Worm (Caenorhabditis elegans) whole organism, L4/young adult: ENCODE measurements around the gene gcy-19.

Experiments
- W03F9.2 ChIP-seq: fragments of 150-350 bp; optimal IDR thresholded peaks from 2 replicates; lab custom pipeline; 2014; ENCODE audit warnings: missing biosample characterization, missing genetic modification characterization
- dao-5 ChIP-seq: sonication (generic microtip); optimal IDR thresholded peaks from 2 replicates; lab custom pipeline; 2016; ENCODE audit warnings: missing genotype, missing genetic modification characterization, moderate library complexity, missing compliant biosample characterization
- him-1 ChIP-seq: sonication (generic microtip); optimal IDR thresholded peaks from 2 replicates; lab custom pipeline; 2016; ENCODE audit warnings: missing genotype, missing genetic modification reagents, missing genetic modification characterization, missing compliant biosample characterization

- TF ChIP-seq him-1 (tag; lab: Kevin White, UChicago) (no peak), W03F9.2 (tag; lab: Kevin White, UChicago) (no peak), dao-5 (tag; lab: Kevin White, UChicago) (no peak)
Observed at ce11 chrII:3278634-3279033, 19.5 kb upstream of the gcy-19 start, which contains the start of gene wht-4.
